Fruit fly (Drosophila melanogaster): ENCODE results near the gene RIOK2.

- TF ChIP-seq OdsH (GFP tag; optimal IDR thresholded peaks at IDR 0.05) (no peak), psq (GFP tag; optimal IDR thresholded peaks at IDR 0.05) (no peak)
Observed at dm6 chr3R:25269909-25270308, 4.3 kb downstream of the RIOK2 start, which contains the start of the genes CG11889 and CG11891.
